Fruit fly (Drosophila melanogaster) whole organism, prepupa: Measurements from ENCODE around the gene U2af38.

Experiments used
- CG11902 ChIP-seq: fragments of 200-800 bp; sonication (Bioruptor generic); optimal IDR thresholded peaks from 3 replicates; lab custom pipeline; 2016; ENCODE audit warnings: missing biosample characterization, missing genetic modification characterization
- CG15336 ChIP-seq: fragments of 200-800 bp; sonication (Bioruptor generic); IDR thresholded peaks from 2 replicates; pipeline ENCODE4 v1.3.6; 2022; ENCODE audit warnings: missing biosample characterization, missing genetic modification characterization
- CG1621 ChIP-seq: fragments of 200-800 bp; sonication (Bioruptor generic); optimal IDR thresholded peaks from 3 replicates; lab custom pipeline; 2018; ENCODE audit warnings: missing biosample characterization, mild to moderate bottlenecking, missing genetic modification characterization
- CG3032 ChIP-seq: fragments of 200-800 bp; optimal IDR thresholded peaks from 2 replicates; lab custom pipeline; 2019; ENCODE audit warnings: missing biosample characterization, mild to moderate bottlenecking, missing genetic modification characterization, moderate library complexity
- CG4318 ChIP-seq: fragments of 200-800 bp; sonication (Bioruptor generic); optimal IDR thresholded peaks from 3 replicates; lab custom pipeline; 2017; ENCODE audit warnings: missing biosample characterization, mild to moderate bottlenecking, missing genetic modification characterization
- CG6792 ChIP-seq: fragments of 200-800 bp; sonication (Bioruptor generic); optimal IDR thresholded peaks from 3 replicates; lab custom pipeline; 2016; ENCODE audit warnings: missing biosample characterization, missing genetic modification characterization
- CG8119 ChIP-seq: fragments of 200-800 bp; sonication (Bioruptor generic); IDR thresholded peaks from 3 replicates; pipeline ENCODE4 v1.3.6; 2022; ENCODE audit warnings: missing biosample characterization, missing genetic modification characterization
- Hr4 ChIP-seq: fragments of 200-800 bp; sonication (Bioruptor generic); optimal IDR thresholded peaks from 3 replicates; lab custom pipeline; 2016; ENCODE audit warnings: missing biosample characterization, missing genetic modification characterization
- OdsH ChIP-seq: fragments of 200-800 bp; sonication (Bioruptor generic); optimal IDR thresholded peaks from 3 replicates; lab custom pipeline; 2016; ENCODE audit warnings: missing biosample characterization, missing genetic modification characterization
- acj6 ChIP-seq: fragments of 200-800 bp; sonication (Bioruptor generic); optimal IDR thresholded peaks from 3 replicates; lab custom pipeline; 2016; ENCODE audit warnings: missing biosample characterization, missing genetic modification characterization
- fd59A ChIP-seq: fragments of 200-800 bp; sonication (Bioruptor generic); optimal IDR thresholded peaks from 2 replicates; lab custom pipeline; 2017; ENCODE audit warnings: missing biosample characterization, mild to moderate bottlenecking, missing genetic modification characterization, missing genetic modification reagents
- lz ChIP-seq: fragments of 200-800 bp; sonication (Bioruptor generic); optimal IDR thresholded peaks from 3 replicates; lab custom pipeline; 2016; ENCODE audit warnings: missing biosample characterization, missing genetic modification characterization
- svp ChIP-seq: fragments of 200-800 bp; sonication (Bioruptor generic); peaks from one replicate; lab custom pipeline; 2016; ENCODE audit warnings: missing biosample characterization, missing genetic modification characterization

- TF ChIP-seq Hr4 (GFP tag; lab: Kevin White, UChicago) (no peak), lz (GFP tag; lab: Kevin White, UChicago) (peak; percentile 10), CG15336 (GFP tag; lab: Robert Waterston, UW) (no peak), fd59A (GFP tag; lab: Kevin White, UChicago) (no peak), OdsH (GFP tag; lab: Kevin White, UChicago) (no peak), CG3032 (tag; lab: Kevin White, UChicago) (no peak), svp (GFP tag; lab: Kevin White, UChicago) (no peak), acj6 (no peak), CG8119 (GFP tag; lab: Robert Waterston, UW) (no peak), CG6792 (GFP tag; lab: Kevin White, UChicago) (no peak), CG4318 (GFP tag; lab: Kevin White, UChicago) (no peak), CG11902 (GFP tag; lab: Kevin White, UChicago) (no peak), CG1621 (tag; lab: Kevin White, UChicago) (no peak)
Measured at dm6 chr2L:277122-277671, 17.3 kb downstream of the U2af38 start, which contains the start of gene smo.
